Fruit fly (Drosophila melanogaster): ENCODE data around the gene alien.

alien gene

DNA sequence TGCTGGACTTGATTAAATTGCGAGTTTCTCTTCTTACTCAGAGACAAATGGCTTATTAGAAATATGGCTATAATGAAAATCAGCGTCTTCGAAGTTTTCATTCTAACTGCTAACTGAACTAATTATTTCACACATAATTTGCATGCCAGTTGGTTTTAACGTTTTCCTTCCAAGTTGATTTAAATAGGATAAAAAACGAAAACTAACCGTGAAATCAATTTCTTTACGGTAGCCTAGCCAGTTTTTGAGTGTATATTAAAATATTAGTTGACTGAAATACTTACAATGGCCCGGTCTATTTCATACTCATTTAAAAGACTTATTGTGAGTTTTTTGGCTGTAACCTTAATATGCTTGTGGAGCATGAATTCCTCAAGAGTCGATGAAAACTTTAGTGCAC, 34.9 kb downstream of the alien start, which contains the start of the genes CG9525 and CG32985:
Gene CG9525, minus strand, starts transcription at position 101 of the 400 bp plus-strand sequence.
Gene CG32985, plus strand, starts transcription at position 280 of the 400 bp plus-strand sequence.
- TF ChIP-seq N (GFP tag; optimal IDR thresholded peaks at IDR 0.05) (no peak), ey (GFP tag; optimal IDR thresholded peaks at IDR 0.05) (no peak), Rel (GFP tag; optimal IDR thresholded peaks at IDR 0.05) (no peak), Rel (tag; optimal IDR thresholded peaks at IDR 0.05) (no peak), h (GFP tag; optimal IDR thresholded peaks at IDR 0.05) (no peak), Jra (GFP tag; optimal IDR thresholded peaks at IDR 0.05) (no peak), Dif (GFP tag; optimal IDR thresholded peaks at IDR 0.05; ENCODE audit: partially characterized antibody) (no peak), dl (GFP tag; optimal IDR thresholded peaks at IDR 0.05; ENCODE audit: insufficient read depth in 1 of 2, partially characterized antibody in 2 of 2) (no peak), GATAd (GFP tag; optimal IDR thresholded peaks at IDR 0.05) (no peak), rgr (GFP tag; optimal IDR thresholded peaks at IDR 0.05) (no peak), HLH106 (tag; optimal IDR thresholded peaks at IDR 0.05) (no peak), Mio (GFP tag; optimal IDR thresholded peaks at IDR 0.05) (no peak), Hr78 (GFP tag; optimal IDR thresholded peaks at IDR 0.05) (no peak)

DNA sequence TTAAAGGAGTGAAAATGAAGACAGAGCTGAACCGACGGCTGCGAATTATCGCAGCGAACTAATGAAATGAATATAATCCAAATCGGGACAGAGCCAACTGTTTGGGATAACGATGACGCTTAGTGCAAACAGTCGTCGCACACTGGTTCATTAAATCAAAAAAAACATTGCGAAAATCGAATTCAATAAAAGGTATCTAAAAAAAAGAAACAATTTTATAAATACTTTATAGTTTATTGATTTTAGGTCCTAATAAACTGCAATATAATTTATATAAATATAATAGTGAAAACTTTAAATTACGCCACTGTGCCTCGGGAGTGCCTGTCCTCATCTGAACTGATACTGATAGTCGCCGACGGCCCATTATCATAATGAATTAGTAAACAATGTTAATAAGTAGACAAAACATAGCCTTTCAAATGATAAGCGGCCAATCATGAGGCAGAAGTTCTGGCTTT, 38.1 kb downstream of the alien start, which contains the start of gene CG31886:
Gene CG31886, minus strand, starts transcription at position 51 of the 461 bp plus-strand sequence.
- TF ChIP-seq foxo (GFP tag; optimal IDR thresholded peaks at IDR 0.05) (no peak), CG32264 (GFP tag; optimal IDR thresholded peaks at IDR 0.05) (no peak), sv (GFP tag; optimal IDR thresholded peaks at IDR 0.05) (no peak), dl (GFP tag; optimal IDR thresholded peaks at IDR 0.05; ENCODE audit: insufficient read depth in 1 of 2, partially characterized antibody in 2 of 2) (no peak), rgr (GFP tag; optimal IDR thresholded peaks at IDR 0.05) (no peak), Dfd (GFP tag; optimal IDR thresholded peaks at IDR 0.05) (no peak), Hnf4 (GFP tag; optimal IDR thresholded peaks at IDR 0.05) (no peak), woc (GFP tag; optimal IDR thresholded peaks at IDR 0.05) (no peak), tai (GFP tag; optimal IDR thresholded peaks at IDR 0.05) (no peak), Sp1 (GFP tag; optimal IDR thresholded peaks at IDR 0.05) (no peak), Jra (GFP tag; optimal IDR thresholded peaks at IDR 0.05) (no peak), ey (GFP tag; optimal IDR thresholded peaks at IDR 0.05) (no peak), Dif (GFP tag; optimal IDR thresholded peaks at IDR 0.05; ENCODE audit: partially characterized antibody) (no peak), CG9705 (GFP tag; optimal IDR thresholded peaks at IDR 0.05) (no peak), sage (GFP tag; optimal IDR thresholded peaks at IDR 0.05) (no peak), lola (GFP tag; optimal IDR thresholded peaks at IDR 0.05) (no peak), Abd-B (GFP tag; optimal IDR thresholded peaks at IDR 0.05) (no peak), dmrt93B (GFP tag; optimal IDR thresholded peaks at IDR 0.05) (no peak), Rel (GFP tag; optimal IDR thresholded peaks at IDR 0.05) (no peak), Rel (tag; optimal IDR thresholded peaks at IDR 0.05) (no peak), usp (GFP tag; optimal IDR thresholded peaks at IDR 0.05) (no peak)

DNA sequence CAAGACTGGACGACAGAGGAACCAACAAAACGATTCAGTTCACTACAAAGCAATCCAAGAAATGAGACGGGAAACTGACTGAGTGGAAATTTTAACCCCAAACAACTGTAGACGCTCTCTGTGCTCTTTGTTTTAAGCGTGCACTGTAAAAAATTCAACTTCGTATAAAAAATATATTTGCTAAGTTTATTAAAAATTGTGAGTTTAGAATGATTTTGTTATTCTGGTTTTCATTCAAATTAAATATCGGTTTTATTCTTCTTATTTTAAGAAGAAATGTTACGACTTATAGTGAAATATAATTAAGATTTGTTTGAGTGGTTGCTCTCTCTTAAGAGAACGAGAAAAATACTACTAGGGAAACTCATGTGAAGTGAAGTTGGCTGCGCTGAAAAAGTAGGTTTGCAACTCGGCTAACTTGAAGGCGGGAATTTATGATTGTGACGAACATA, 39.1 kb downstream of the alien start:
- TF ChIP-seq rgr (GFP tag; optimal IDR thresholded peaks at IDR 0.05) (peak; percentile 80), lola (GFP tag; optimal IDR thresholded peaks at IDR 0.05) (no peak), Myc (optimal IDR thresholded peaks at IDR 0.05) (no peak), Dfd (GFP tag; optimal IDR thresholded peaks at IDR 0.05) (no peak), foxo (GFP tag; optimal IDR thresholded peaks at IDR 0.05) (peak in 1 of 2 experiments; percentile 86), dmrt93B (GFP tag; optimal IDR thresholded peaks at IDR 0.05) (peak; percentile 40), sv (GFP tag; optimal IDR thresholded peaks at IDR 0.05) (peak; percentile 91), CG9705 (GFP tag; optimal IDR thresholded peaks at IDR 0.05) (peak; percentile 3), usp (GFP tag; optimal IDR thresholded peaks at IDR 0.05) (no peak), brk (GFP tag; optimal IDR thresholded peaks at IDR 0.05) (peak; percentile 95), Vsx2 (GFP tag; optimal IDR thresholded peaks at IDR 0.05; ENCODE audit: partially characterized antibody) (no peak), pan (optimal IDR thresholded peaks at IDR 0.05) (no peak), dsf (GFP tag; optimal IDR thresholded peaks at IDR 0.05; ENCODE audit: borderline replicate concordance) (no peak), OdsH (GFP tag; optimal IDR thresholded peaks at IDR 0.05) (peak; percentile 77), Rel (GFP tag; optimal IDR thresholded peaks at IDR 0.05) (no peak), Rel (tag; optimal IDR thresholded peaks at IDR 0.05) (no peak), h (GFP tag; optimal IDR thresholded peaks at IDR 0.05) (peak; percentile 79), ey (GFP tag; optimal IDR thresholded peaks at IDR 0.05) (peak; percentile 94), fru (GFP tag; optimal IDR thresholded peaks at IDR 0.05) (peak; percentile 93), CG32264 (GFP tag; optimal IDR thresholded peaks at IDR 0.05) (no peak), Dif (GFP tag; optimal IDR thresholded peaks at IDR 0.05; ENCODE audit: partially characterized antibody) (no peak), br (GFP tag; optimal IDR thresholded peaks at IDR 0.05) (peak; percentile 55), HLH106 (tag; optimal IDR thresholded peaks at IDR 0.05) (peak; percentile 56), tai (GFP tag; optimal IDR thresholded peaks at IDR 0.05) (peak; percentile 56), Hnf4 (GFP tag; optimal IDR thresholded peaks at IDR 0.05) (peak; percentile 66), Hr78 (GFP tag; optimal IDR thresholded peaks at IDR 0.05) (no peak), woc (GFP tag; optimal IDR thresholded peaks at IDR 0.05) (peak; percentile 13), N (GFP tag; optimal IDR thresholded peaks at IDR 0.05) (no peak), Jra (GFP tag; optimal IDR thresholded peaks at IDR 0.05) (peak; percentile 27), CrebA (GFP tag; optimal IDR thresholded peaks at IDR 0.05; ENCODE audit: borderline replicate concordance) (peak; percentile 57), Hr83 (GFP tag; optimal IDR thresholded peaks at IDR 0.05; ENCODE audit: poor library complexity, severe bottlenecking) (peak; percentile 18), dl (GFP tag; optimal IDR thresholded peaks at IDR 0.05; ENCODE audit: insufficient read depth in 1 of 2, partially characterized antibody in 2 of 2) (no peak), psq (GFP tag; optimal IDR thresholded peaks at IDR 0.05) (peak; percentile 87), GATAd (GFP tag; optimal IDR thresholded peaks at IDR 0.05) (no peak), Abd-B (GFP tag; optimal IDR thresholded peaks at IDR 0.05) (no peak), Sp1 (GFP tag; optimal IDR thresholded peaks at IDR 0.05) (no peak), Mio (GFP tag; optimal IDR thresholded peaks at IDR 0.05) (no peak), sage (GFP tag; optimal IDR thresholded peaks at IDR 0.05) (no peak), jim (GFP tag; optimal IDR thresholded peaks at IDR 0.05) (no peak)

Measured in whole organism, wandering third instar larva.